1 fruit fly cellular context compared by ENCODE assay signal in genomic region chr3L:17425132-17425713, dm6.
TF ChIP-seq lines count a peak whose summit lies in the region.

Gene Sec3 (minus strand): TSS chr3L:17425217.
Gene COX7B (plus strand): TSS chr3L:17425477.

TF ChIP-seq in whole organism, embryonic, 481 proteins besides CTCF, POLR2A, EP300 and RAD21 (continued from another document and continues in another):
- TF ChIP-seq CG3847 (GFP tag; IDR thresholded peaks at IDR 0.05; lab: Robert Waterston, UW) (peak; percentile 74), oc (tag; optimal IDR thresholded peaks at IDR 0.05; lab: Kevin White, UChicago) (peak; percentile 64), trem (tag; optimal IDR thresholded peaks at IDR 0.05; lab: Kevin White, UChicago) (peak; percentile 89), CG6765 (GFP tag; optimal IDR thresholded peaks at IDR 0.05; lab: Kevin White, UChicago) (no peak), odd (GFP tag; optimal IDR thresholded peaks at IDR 0.05; lab: Kevin White, UChicago) (peak; percentile 11), chm (GFP tag; IDR thresholded peaks at IDR 0.05; lab: Robert Waterston, UW) (no peak), Dip2 (GFP tag; IDR thresholded peaks at IDR 0.05; lab: Robert Waterston, UW) (no peak), PHDP (tag; optimal IDR thresholded peaks at IDR 0.05; lab: Kevin White, UChicago) (peak; percentile 66), NC2β (GFP tag; optimal IDR thresholded peaks at IDR 0.05; lab: Kevin White, UChicago) (peak; percentile 65), CG43689 (GFP tag; IDR thresholded peaks at IDR 0.05; lab: Robert Waterston, UW) (no peak), CG17612 (GFP tag; IDR thresholded peaks at IDR 0.05; lab: Robert Waterston, UW) (no peak), tin (GFP tag; optimal IDR thresholded peaks at IDR 0.05; lab: Kevin White, UChicago) (peak; percentile 74), tx (GFP tag; optimal IDR thresholded peaks at IDR 0.05; lab: Kevin White, UChicago) (peak; percentile 47), CG6254 (GFP tag; optimal IDR thresholded peaks at IDR 0.05; lab: Kevin White, UChicago) (no peak), trh (GFP tag; optimal IDR thresholded peaks at IDR 0.05; lab: Kevin White, UChicago) (peak; percentile 25), CG7556 (GFP tag; optimal IDR thresholded peaks at IDR 0.05; lab: Kevin White, UChicago) (peak; percentile 33), HLHmδ (GFP tag; optimal IDR thresholded peaks at IDR 0.05; lab: Kevin White, UChicago) (no peak), Doc3 (GFP tag; IDR thresholded peaks at IDR 0.05; lab: Robert Waterston, UW; ENCODE audit: partially characterized antibody) (peak; percentile 96), CG31365 (tag; optimal IDR thresholded peaks at IDR 0.05; lab: Kevin White, UChicago) (no peak), lab (GFP tag; optimal IDR thresholded peaks at IDR 0.05; lab: Kevin White, UChicago) (peak; percentile 62), pum (GFP tag; optimal IDR thresholded peaks at IDR 0.05; lab: Kevin White, UChicago) (peak; percentile 58), Bdp1 (GFP tag; optimal IDR thresholded peaks at IDR 0.05; lab: Kevin White, UChicago) (peak; percentile 46), Pdp1 (GFP tag; optimal IDR thresholded peaks at IDR 0.05; lab: Kevin White, UChicago) (peak; percentile 64 to 96), CG7839 (tag; optimal IDR thresholded peaks at IDR 0.05; lab: Kevin White, UChicago) (peak; percentile 66), CG14014 (GFP tag; IDR thresholded peaks at IDR 0.05; lab: Robert Waterston, UW) (no peak), Ets97D (GFP tag; optimal IDR thresholded peaks at IDR 0.05; lab: Kevin White, UChicago) (peak; percentile 29), CG12659 (GFP tag; optimal IDR thresholded peaks at IDR 0.05; lab: Kevin White, UChicago) (peak; percentile 75), tna (GFP tag; IDR thresholded peaks at IDR 0.05; lab: Robert Waterston, UW; ENCODE audit: partially characterized antibody) (peak; percentile 75), D19A (tag; optimal IDR thresholded peaks at IDR 0.05; lab: Kevin White, UChicago) (peak; percentile 60), CG4282 (GFP tag; optimal IDR thresholded peaks at IDR 0.05; lab: Kevin White, UChicago) (peak; percentile 12), Fer1 (GFP tag; optimal IDR thresholded peaks at IDR 0.05; lab: Kevin White, UChicago) (peak; percentile 72), Sry-β (GFP tag; optimal IDR thresholded peaks at IDR 0.05; lab: Kevin White, UChicago) (peak; percentile 65), org-1 (GFP tag; optimal IDR thresholded peaks at IDR 0.05; lab: Kevin White, UChicago) (no peak), ash1 (GFP tag; optimal IDR thresholded peaks at IDR 0.05; lab: Kevin White, UChicago) (no peak), Taf1 (GFP tag; IDR thresholded peaks at IDR 0.05; lab: Robert Waterston, UW) (peak; percentile 57; the same call in 1 of the 2 replicates), CG7963 (GFP tag; IDR thresholded peaks at IDR 0.05; lab: Robert Waterston, UW; ENCODE audit: partially characterized antibody) (peak; percentile 41; the same call in 2 of the 3 replicates), CG8388 (GFP tag; optimal IDR thresholded peaks at IDR 0.05; lab: Kevin White, UChicago) (peak; percentile 51), ttk (GFP tag; IDR thresholded peaks at IDR 0.05; lab: Robert Waterston, UW) (no peak), CG17802 (tag; optimal IDR thresholded peaks at IDR 0.05; lab: Kevin White, UChicago) (no peak), salm (tag; optimal IDR thresholded peaks at IDR 0.05; lab: Kevin White, UChicago) (peak; percentile 30), CG5953 (GFP tag; IDR thresholded peaks at IDR 0.05; lab: Robert Waterston, UW) (no peak), CG13287 (GFP tag; IDR thresholded peaks at IDR 0.05; lab: Robert Waterston, UW; ENCODE audit: partially characterized antibody) (peak; percentile 98), CG6689 (GFP tag; IDR thresholded peaks at IDR 0.05; lab: Robert Waterston, UW) (peak; percentile 64), CG2202 (tag; optimal IDR thresholded peaks at IDR 0.05; lab: Kevin White, UChicago) (peak; percentile 7), NC2α (GFP tag; optimal IDR thresholded peaks at IDR 0.05; lab: Kevin White, UChicago) (no peak), CG4854 (GFP tag; optimal IDR thresholded peaks at IDR 0.05; lab: Kevin White, UChicago) (peak; percentile 51), ken (GFP tag; IDR thresholded peaks at IDR 0.05; lab: Robert Waterston, UW) (no peak), croc (GFP tag; conservative IDR thresholded peaks at IDR 0.05; lab: Robert Waterston, UW) (no peak), pb (GFP tag; optimal IDR thresholded peaks at IDR 0.05; lab: Kevin White, UChicago) (no peak), CG15479 (GFP tag; optimal IDR thresholded peaks at IDR 0.05; lab: Kevin White, UChicago) (no peak), CG17385 (GFP tag; optimal IDR thresholded peaks at IDR 0.05; lab: Kevin White, UChicago) (peak; percentile 47), rib (GFP tag; IDR thresholded peaks at IDR 0.05; lab: Robert Waterston, UW) (0 out of 2 replicates have a peak, but pooled peaks have one; percentile 22), CG9817 (tag; optimal IDR thresholded peaks at IDR 0.05; lab: Kevin White, UChicago) (peak; percentile 81), CG3407 (GFP tag; optimal IDR thresholded peaks at IDR 0.05; lab: Kevin White, UChicago) (no peak), GATAe (GFP tag; conservative IDR thresholded peaks at IDR 0.05; lab: Robert Waterston, UW) (no peak), CG11560 (tag; IDR thresholded peaks at IDR 0.05; lab: Robert Waterston, UW) (no peak), CG1792 (GFP tag; optimal IDR thresholded peaks at IDR 0.05; lab: Kevin White, UChicago) (no peak), Scr (GFP tag; IDR thresholded peaks at IDR 0.05; lab: Robert Waterston, UW; ENCODE audit: partially characterized antibody) (peak; percentile 96), ab (GFP tag; optimal IDR thresholded peaks at IDR 0.05; lab: Kevin White, UChicago) (no peak), sd (tag; optimal IDR thresholded peaks at IDR 0.05; lab: Kevin White, UChicago) (peak; percentile 48), Hsf (GFP tag; optimal IDR thresholded peaks at IDR 0.05; lab: Kevin White, UChicago) (peak; percentile 68), CG34422 (GFP tag; IDR thresholded peaks at IDR 0.05; lab: Robert Waterston, UW) (peak; percentile 63), HmgZ (tag; optimal IDR thresholded peaks at IDR 0.05; lab: Kevin White, UChicago) (peak; percentile 83), Neu2 (GFP tag; optimal IDR thresholded peaks at IDR 0.05; lab: Kevin White, UChicago; ENCODE audit: borderline replicate concordance) (no peak), hbn (GFP tag; IDR thresholded peaks at IDR 0.05; lab: Robert Waterston, UW; ENCODE audit: partially characterized antibody) (peak; percentile 93), B-H1 (GFP tag; IDR thresholded peaks at IDR 0.05; lab: Robert Waterston, UW) (no peak), Elba2 (GFP tag; optimal IDR thresholded peaks at IDR 0.05; lab: Kevin White, UChicago) (peak; percentile 67), CG10462 (GFP tag; optimal IDR thresholded peaks at IDR 0.05; lab: Kevin White, UChicago) (no peak), usp (GFP tag; optimal IDR thresholded peaks at IDR 0.05; lab: Kevin White, UChicago) (no peak), Poxn (GFP tag; IDR thresholded peaks at IDR 0.05; lab: Robert Waterston, UW) (no peak), CoRest (tag; optimal IDR thresholded peaks at IDR 0.05; lab: Kevin White, UChicago) (peak; percentile 78), CG15073 (GFP tag; optimal IDR thresholded peaks at IDR 0.05; lab: Kevin White, UChicago) (no peak), onecut (GFP tag; IDR thresholded peaks at IDR 0.05; lab: Robert Waterston, UW) (peak; percentile 11; the same call in 1 of the 2 replicates), D (optimal IDR thresholded peaks at IDR 0.05; lab: Kevin White, UChicago) (no peak), D (GFP tag; optimal IDR thresholded peaks at IDR 0.05; lab: Kevin White, UChicago) (peak; percentile 30), stwl (tag; optimal IDR thresholded peaks at IDR 0.05; lab: Kevin White, UChicago) (peak; percentile 45), gro (GFP tag; optimal IDR thresholded peaks at IDR 0.05; lab: Kevin White, UChicago) (peak; percentile 26), CG17568 (GFP tag; optimal IDR thresholded peaks at IDR 0.05; lab: Kevin White, UChicago) (peak; percentile 52), CG18476 (GFP tag; optimal IDR thresholded peaks at IDR 0.05; lab: Kevin White, UChicago) (peak; percentile 44), CG2120 (GFP tag; optimal IDR thresholded peaks at IDR 0.05; lab: Kevin White, UChicago) (peak; percentile 83), corto (GFP tag; optimal IDR thresholded peaks at IDR 0.05; lab: Kevin White, UChicago) (peak; percentile 23), tap (tag; optimal IDR thresholded peaks at IDR 0.05; lab: Kevin White, UChicago) (peak; percentile 3), az2 (GFP tag; optimal IDR thresholded peaks at IDR 0.05; lab: Kevin White, UChicago) (peak; percentile 71), Gsc (GFP tag; IDR thresholded peaks at IDR 0.05; lab: Robert Waterston, UW) (no peak), sens-2 (GFP tag; IDR thresholded peaks at IDR 0.05; lab: Robert Waterston, UW) (no peak), CG10959 (GFP tag; IDR thresholded peaks at IDR 0.05; lab: Robert Waterston, UW) (no peak), CG30431 (GFP tag; optimal IDR thresholded peaks at IDR 0.05; lab: Kevin White, UChicago) (peak; percentile 4), dimm (GFP tag; IDR thresholded peaks at IDR 0.05; lab: Robert Waterston, UW) (no peak), Myb (GFP tag; optimal IDR thresholded peaks at IDR 0.05; lab: Kevin White, UChicago) (peak; percentile 28), CG8290 (GFP tag; optimal IDR thresholded peaks at IDR 0.05; lab: Kevin White, UChicago) (peak; percentile 49), CG8290 (tag; optimal IDR thresholded peaks at IDR 0.05; lab: Kevin White, UChicago) (peak; percentile 54 to 78), scrt (GFP tag; optimal IDR thresholded peaks at IDR 0.05; lab: Kevin White, UChicago) (peak; percentile 63), CG8944 (GFP tag; optimal IDR thresholded peaks at IDR 0.05; lab: Kevin White, UChicago) (no peak), MBD-R2 (GFP tag; IDR thresholded peaks at IDR 0.05; lab: Robert Waterston, UW) (peak; percentile 88), CG6813 (GFP tag; optimal IDR thresholded peaks at IDR 0.05; lab: Kevin White, UChicago) (no peak), grn (GFP tag; optimal IDR thresholded peaks at IDR 0.05; lab: Kevin White, UChicago) (no peak), bowl (GFP tag; IDR thresholded peaks at IDR 0.05; lab: Robert Waterston, UW) (no peak), hb (GFP tag; IDR thresholded peaks at IDR 0.05; lab: Robert Waterston, UW; ENCODE audit: partially characterized antibody) (peak; percentile 76), Ada2b (GFP tag; IDR thresholded peaks at IDR 0.05; lab: Robert Waterston, UW) (no peak), fd64A (GFP tag; optimal IDR thresholded peaks at IDR 0.05; lab: Kevin White, UChicago) (no peak), CG6683 (GFP tag; optimal IDR thresholded peaks at IDR 0.05; lab: Kevin White, UChicago) (peak; percentile 29), CG4707 (GFP tag; optimal IDR thresholded peaks at IDR 0.05; lab: Kevin White, UChicago) (no peak), CG11695 (GFP tag; IDR thresholded peaks at IDR 0.05; lab: Robert Waterston, UW) (0 out of 3 replicates have a peak, but pooled peaks have one; percentile 14), Drgx (GFP tag; IDR thresholded peaks at IDR 0.05; lab: Robert Waterston, UW) (no peak; the same call in 1 of the 2 replicates), CG12155 (GFP tag; optimal IDR thresholded peaks at IDR 0.05; lab: Kevin White, UChicago) (peak; percentile 71), CG14050 (GFP tag; IDR thresholded peaks at IDR 0.05; lab: Robert Waterston, UW) (no peak), maf-S (GFP tag; optimal IDR thresholded peaks at IDR 0.05; lab: Kevin White, UChicago) (peak; percentile 34), CG2889 (GFP tag; IDR thresholded peaks at IDR 0.05; lab: Robert Waterston, UW) (no peak), CG11085 (GFP tag; IDR thresholded peaks at IDR 0.05; lab: Robert Waterston, UW) (no peak), CG11093 (GFP tag; IDR thresholded peaks at IDR 0.05; lab: Robert Waterston, UW) (no peak), CG10209 (GFP tag; optimal IDR thresholded peaks at IDR 0.05; lab: Kevin White, UChicago) (peak; percentile 49), CG1024 (GFP tag; IDR thresholded peaks at IDR 0.05; lab: Robert Waterston, UW) (no peak), CG6654 (GFP tag; optimal IDR thresholded peaks at IDR 0.05; lab: Kevin White, UChicago) (no peak), CG15269 (tag; optimal IDR thresholded peaks at IDR 0.05; lab: Kevin White, UChicago) (peak; percentile 63), sisA (GFP tag; IDR thresholded peaks at IDR 0.05; lab: Robert Waterston, UW) (no peak), CG2678 (tag; optimal IDR thresholded peaks at IDR 0.05; lab: Kevin White, UChicago) (peak; percentile 74), hkb (optimal IDR thresholded peaks at IDR 0.05; lab: Kevin White, UChicago) (peak; percentile 32), hkb (GFP tag; IDR thresholded peaks at IDR 0.05; lab: Robert Waterston, UW) (no peak), CG11456 (GFP tag; IDR thresholded peaks at IDR 0.05; lab: Robert Waterston, UW) (no peak), CG14710 (tag; optimal IDR thresholded peaks at IDR 0.05; lab: Kevin White, UChicago) (peak; percentile 85), grau (tag; optimal IDR thresholded peaks at IDR 0.05; lab: Kevin White, UChicago) (peak; percentile 77), fu2 (GFP tag; optimal IDR thresholded peaks at IDR 0.05; lab: Kevin White, UChicago) (no peak), cad (GFP tag; optimal IDR thresholded peaks at IDR 0.05; lab: Kevin White, UChicago) (no peak), CG10543 (GFP tag; optimal IDR thresholded peaks at IDR 0.05; lab: Kevin White, UChicago) (peak; percentile 67), Rfx (GFP tag; IDR thresholded peaks at IDR 0.05; lab: Robert Waterston, UW) (peak; percentile 70; the same call in 1 of the 2 replicates), CG12236 (GFP tag; optimal IDR thresholded peaks at IDR 0.05; lab: Kevin White, UChicago) (no peak), CG16863 (GFP tag; optimal IDR thresholded peaks at IDR 0.05; lab: Kevin White, UChicago) (peak; percentile 41), Six4 (GFP tag; optimal IDR thresholded peaks at IDR 0.05; lab: Kevin White, UChicago) (peak; percentile 6), toy (GFP tag; IDR thresholded peaks at IDR 0.05; lab: Robert Waterston, UW) (no peak), CG34224 (GFP tag; IDR thresholded peaks at IDR 0.05; lab: Robert Waterston, UW; ENCODE audit: partially characterized antibody) (peak; percentile 93), yki (optimal IDR thresholded peaks at IDR 0.05; lab: Kevin White, UChicago) (no peak), CG11504 (tag; optimal IDR thresholded peaks at IDR 0.05; lab: Kevin White, UChicago) (no peak), CG15601 (tag; optimal IDR thresholded peaks at IDR 0.05; lab: Kevin White, UChicago) (peak; percentile 68), CG31441 (GFP tag; IDR thresholded peaks at IDR 0.05; lab: Robert Waterston, UW) (peak; percentile 61)
